Worm (Caenorhabditis elegans) whole organism, L3 larva: ENCODE measurements around the gene srw-137.
"Not testable (repeated sequence)": the region's sequence is repeated elsewhere in the genome, so short reads cannot be mapped to it uniquely, and the experiment has no call there.

Experiments used
- R02D3.7 ChIP-seq: fragments of 150-350 bp; optimal IDR thresholded peaks from 2 replicates; lab custom pipeline; 2014; ENCODE audit warnings: missing biosample characterization, missing genetic modification characterization
- ZK546.5 ChIP-seq: sonication (generic microtip); optimal IDR thresholded peaks from 2 replicates; lab custom pipeline; 2017; ENCODE audit warnings: missing biosample characterization, missing genetic modification characterization
- ama-1 ChIP-seq: fragments of 150-350 bp; optimal IDR thresholded peaks from 2 replicates; lab custom pipeline; 2018
- ceh-16 ChIP-seq: sonication (generic microtip); optimal IDR thresholded peaks from 2 replicates; lab custom pipeline; 2017; ENCODE audit warnings: missing biosample characterization, missing genetic modification characterization
- ceh-28 ChIP-seq: fragments of 150-350 bp; optimal IDR thresholded peaks from 2 replicates; lab custom pipeline; 2014; ENCODE audit warnings: missing biosample characterization, missing genetic modification reagents, missing genetic modification characterization
- ceh-82 ChIP-seq: fragments of 150-350 bp; optimal IDR thresholded peaks from 2 replicates; lab custom pipeline; 2014; ENCODE audit warnings: missing biosample characterization, missing genetic modification characterization
- daf-12 ChIP-seq: fragments of 150-350 bp; optimal IDR thresholded peaks from 2 replicates; lab custom pipeline; 2014; ENCODE audit warnings: missing biosample characterization, missing genetic modification reagents, missing genetic modification characterization
- egl-27 ChIP-seq: sonication (generic microtip); optimal IDR thresholded peaks from 4 replicates; lab custom pipeline; 2017; ENCODE audit warnings: missing biosample characterization, missing genetic modification reagents, missing genetic modification characterization
- egl-5 ChIP-seq: fragments of 150-350 bp; optimal IDR thresholded peaks from 2 replicates; lab custom pipeline; 2017; ENCODE audit warnings: missing biosample characterization, missing genetic modification reagents, missing genetic modification characterization, inconsistent platforms
- elt-2 ChIP-seq: sonication (generic microtip); optimal IDR thresholded peaks from 2 replicates; lab custom pipeline; 2016; ENCODE audit warnings: missing genetic modification reagents, mild to moderate bottlenecking, missing genetic modification characterization, missing compliant biosample characterization
- eor-1 ChIP-seq, 2 experiments: fragments of 150-350 bp; optimal IDR thresholded peaks; 2 replicates each; lab custom pipeline; 2014 to 2018; ENCODE audit warnings: missing biosample characterization in 2 of 2, missing genetic modification characterization in 2 of 2
- fkh-10 ChIP-seq: sonication (generic microtip); optimal IDR thresholded peaks from 2 replicates; lab custom pipeline; 2017; ENCODE audit warnings: missing biosample characterization, missing genetic modification reagents, missing genetic modification characterization
- fkh-2 ChIP-seq: fragments of 150-350 bp; optimal IDR thresholded peaks from 2 replicates; lab custom pipeline; 2014; ENCODE audit warnings: missing biosample characterization, missing genetic modification reagents, missing genetic modification characterization
- fos-1 ChIP-seq: fragments of 150-350 bp; optimal IDR thresholded peaks from 2 replicates; lab custom pipeline; 2014; ENCODE audit warnings: missing biosample characterization, missing genetic modification characterization
- hmg-11 ChIP-seq: sonication (generic microtip); optimal IDR thresholded peaks from 2 replicates; lab custom pipeline; 2016; ENCODE audit warnings: missing genetic modification characterization, missing compliant biosample characterization
- lin-39 ChIP-seq: fragments of 150-350 bp; optimal IDR thresholded peaks from 2 replicates; lab custom pipeline; 2018; ENCODE audit warnings: missing biosample characterization, missing genetic modification reagents, missing genetic modification characterization
- lsy-12 ChIP-seq: sonication (generic microtip); optimal IDR thresholded peaks from 2 replicates; lab custom pipeline; 2016; ENCODE audit warnings: mild to moderate bottlenecking, missing genetic modification characterization, missing compliant biosample characterization
- mdl-1 ChIP-seq: fragments of 150-350 bp; optimal IDR thresholded peaks from 2 replicates; lab custom pipeline; 2014; ENCODE audit warnings: missing biosample characterization, missing genetic modification characterization
- mml-1 ChIP-seq: fragments of 150-350 bp; sonication (generic microtip); optimal IDR thresholded peaks from 3 replicates; lab custom pipeline; 2014; ENCODE audit warnings: missing biosample characterization, missing genetic modification characterization
- nfya-1 ChIP-seq: sonication (generic microtip); optimal IDR thresholded peaks from 2 replicates; lab custom pipeline; 2017; ENCODE audit warnings: missing genetic modification characterization, mild to moderate bottlenecking, missing compliant biosample characterization, antibody characterized with exemption, moderate library complexity; ENCODE audit not compliant: insufficient read depth
- nhr-11 ChIP-seq: fragments of 150-350 bp; optimal IDR thresholded peaks from 2 replicates; lab custom pipeline; 2014; ENCODE audit warnings: missing biosample characterization, missing genetic modification characterization
- nhr-12 ChIP-seq: fragments of 150-350 bp; optimal IDR thresholded peaks from 2 replicates; lab custom pipeline; 2014; ENCODE audit warnings: missing biosample characterization, missing genetic modification characterization
- nhr-23 ChIP-seq: fragments of 150-350 bp; optimal IDR thresholded peaks from 2 replicates; lab custom pipeline; 2014; ENCODE audit warnings: missing biosample characterization, missing genetic modification reagents, missing genetic modification characterization
- nhr-237 ChIP-seq: fragments of 150-350 bp; optimal IDR thresholded peaks from 2 replicates; lab custom pipeline; 2014; ENCODE audit warnings: missing biosample characterization, missing genetic modification characterization
- nhr-25 ChIP-seq: sonication (generic microtip); optimal IDR thresholded peaks from 2 replicates; lab custom pipeline; 2017; ENCODE audit warnings: missing biosample characterization, missing genetic modification characterization
- nhr-28 ChIP-seq: fragments of 150-350 bp; optimal IDR thresholded peaks from 2 replicates; lab custom pipeline; 2014; ENCODE audit warnings: missing biosample characterization, missing genetic modification characterization
- nhr-76 ChIP-seq: fragments of 150-350 bp; sonication (generic microtip); optimal IDR thresholded peaks from 5 replicates; lab custom pipeline; 2014; ENCODE audit warnings: missing biosample characterization, missing genetic modification characterization
- pha-4 ChIP-seq: fragments of 150-350 bp; optimal IDR thresholded peaks from 2 replicates; lab custom pipeline; 2014; ENCODE audit warnings: missing biosample characterization, missing genetic modification reagents, missing genetic modification characterization
- pqm-1 ChIP-seq: fragments of 150-350 bp; optimal IDR thresholded peaks from 2 replicates; lab custom pipeline; 2017; ENCODE audit warnings: missing biosample characterization, missing genetic modification characterization, inconsistent platforms
- sea-2 ChIP-seq: fragments of 150-350 bp; sonication (generic microtip); optimal IDR thresholded peaks from 4 replicates; lab custom pipeline; 2014; ENCODE audit warnings: missing biosample characterization, missing genetic modification reagents, missing genetic modification characterization
- tbx-2 ChIP-seq: sonication (generic microtip); optimal IDR thresholded peaks from 2 replicates; lab custom pipeline; 2016; ENCODE audit warnings: mild to moderate bottlenecking, missing genetic modification characterization, missing compliant biosample characterization
- unc-39 ChIP-seq: sonication (generic microtip); optimal IDR thresholded peaks from 4 replicates; lab custom pipeline; 2017; ENCODE audit warnings: missing biosample characterization, missing genetic modification characterization
- unc-62 ChIP-seq: fragments of 150-350 bp; sonication (generic microtip); optimal IDR thresholded peaks from 4 replicates; lab custom pipeline; 2014; ENCODE audit warnings: missing biosample characterization, missing genetic modification reagents, missing genetic modification characterization
- zag-1 ChIP-seq: fragments of 150-350 bp; optimal IDR thresholded peaks from 2 replicates; lab custom pipeline; 2014; ENCODE audit warnings: missing biosample characterization, missing genetic modification characterization
- ztf-11 ChIP-seq: fragments of 150-350 bp; optimal IDR thresholded peaks from 2 replicates; lab custom pipeline; 2014; ENCODE audit warnings: missing biosample characterization, missing genetic modification characterization
- ztf-4 ChIP-seq: fragments of 150-350 bp; optimal IDR thresholded peaks from 2 replicates; lab custom pipeline; 2014; ENCODE audit warnings: missing biosample characterization, missing genetic modification characterization

The srw-137 gene

DNA sequence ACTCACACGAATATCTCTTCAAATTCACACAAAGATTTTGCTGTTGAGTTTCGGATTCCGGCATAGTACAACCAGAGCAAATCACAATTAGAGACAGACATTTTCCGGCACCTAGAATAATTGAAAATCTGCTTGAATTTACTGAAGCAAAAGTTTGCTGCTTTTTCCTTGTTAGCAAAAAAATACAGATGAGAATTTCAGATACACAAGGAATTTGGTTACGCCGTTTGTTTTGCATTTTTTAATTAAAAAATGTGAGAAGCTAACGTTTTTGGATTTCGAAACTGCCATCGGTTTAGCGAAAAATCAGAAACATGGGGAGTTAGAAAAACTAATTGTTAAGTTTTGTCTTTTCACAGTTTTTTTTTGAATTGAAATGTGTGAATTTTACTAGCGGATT lies 36.2 kb upstream of the srw-137 start, which contains the start of gene srw-118:
srw-118 (minus strand) TSS at position 101 of the 400 bp plus-strand sequence.
- TF ChIP-seq daf-12 (tag; lab: Kevin White, UChicago) (no peak), zag-1 (tag; lab: Kevin White, UChicago) (no peak), sea-2 (GFP tag; lab: Kevin White, UChicago) (no peak), ama-1 (lab: Kevin White, UChicago) (no peak), eor-1 (tag; optimal IDR thresholded peaks at IDR 0.05; lab: Kevin White, UChicago) (no peak), ceh-16 (tag; lab: Kevin White, UChicago) (no peak), ceh-28 (tag; lab: Kevin White, UChicago) (no peak), nhr-12 (no peak), R02D3.7 (no peak), nhr-23 (tag; lab: Kevin White, UChicago) (no peak), nfya-1 (tag; lab: Kevin White, UChicago) (no peak), nhr-25 (tag; lab: Kevin White, UChicago) (no peak), ZK546.5 (no peak), elt-2 (tag; lab: Kevin White, UChicago) (no peak)
- TF ChIP-seq, all 47 proteins: peak for 0

DNA sequence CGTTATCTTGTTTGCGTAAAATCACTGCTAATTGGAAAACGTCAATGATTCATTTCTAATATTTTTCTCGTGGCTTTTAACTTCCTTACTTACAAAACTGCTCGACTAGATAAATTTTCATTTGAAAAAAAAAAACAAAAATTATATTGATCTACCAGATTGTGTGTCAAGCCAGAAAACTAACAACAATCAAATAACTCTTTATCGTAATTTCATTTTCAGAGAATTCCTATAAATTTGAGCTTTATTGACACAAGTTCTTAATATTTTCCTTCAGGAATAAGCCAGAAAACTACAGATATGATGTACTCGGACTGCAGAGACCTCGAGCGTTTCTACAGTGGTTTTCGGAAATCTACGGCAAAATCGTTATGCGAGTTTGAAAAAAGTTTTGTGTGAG lies 32.5 kb upstream of the srw-137 start, which contains the start of gene srw-124:
srw-124 (plus strand) TSS at position 301 of the 400 bp plus-strand sequence.
- no peak for TF ChIP-seq ceh-28 (tag; lab: Kevin White, UChicago)
- no peak for TF ChIP-seq unc-39 (tag; lab: Kevin White, UChicago)
- TF ChIP-seq tbx-2 (tag; lab: Kevin White, UChicago), result no peak
- TF ChIP-seq nhr-28, result no peak
- TF ChIP-seq hmg-11 (tag; lab: Kevin White, UChicago), result no peak
- TF ChIP-seq pqm-1 (tag; lab: Kevin White, UChicago), result no peak
- TF ChIP-seq ZK546.5, result no peak
- no peak for TF ChIP-seq mml-1
- TF ChIP-seq nhr-76 (tag; lab: Kevin White, UChicago), result no peak
- no peak for TF ChIP-seq nhr-237
- no peak for TF ChIP-seq unc-62 (GFP tag; lab: Kevin White, UChicago)
- TF ChIP-seq egl-27 (tag; lab: Kevin White, UChicago), result no peak
- TF ChIP-seq zag-1 (tag; lab: Kevin White, UChicago), result no peak
- TF ChIP-seq fos-1 (tag; lab: Kevin White, UChicago), result no peak
- TF ChIP-seq, all 47 proteins: peak for 0

DNA sequence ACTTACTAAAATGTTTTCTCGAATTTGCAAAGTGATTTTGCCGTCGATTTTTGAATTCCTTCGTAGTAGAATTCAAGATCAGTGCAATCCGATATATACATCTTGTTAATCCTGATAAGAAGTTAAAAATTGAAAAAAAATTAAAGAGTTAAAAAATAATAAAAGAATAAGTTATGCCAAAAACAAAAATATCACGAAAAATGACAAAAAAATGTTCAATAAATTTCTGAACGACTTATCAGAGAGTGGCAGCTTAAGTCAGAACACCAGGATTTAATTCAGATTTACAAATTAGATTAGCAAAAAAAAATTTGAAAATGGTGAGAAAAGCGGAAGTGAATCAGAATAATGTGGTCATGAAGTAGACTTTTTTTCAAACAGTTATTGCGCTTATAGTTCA lies 31.5 kb upstream of the srw-137 start, which contains the start of gene srw-123:
srw-123 (minus strand) TSS at position 101 of the 400 bp plus-strand sequence.
- not testable (repeated sequence) for TF ChIP-seq fkh-10 (GFP tag; lab: Kevin White, UChicago); nhr-76 (tag; lab: Kevin White, UChicago); ztf-11 (tag; lab: Kevin White, UChicago)

DNA sequence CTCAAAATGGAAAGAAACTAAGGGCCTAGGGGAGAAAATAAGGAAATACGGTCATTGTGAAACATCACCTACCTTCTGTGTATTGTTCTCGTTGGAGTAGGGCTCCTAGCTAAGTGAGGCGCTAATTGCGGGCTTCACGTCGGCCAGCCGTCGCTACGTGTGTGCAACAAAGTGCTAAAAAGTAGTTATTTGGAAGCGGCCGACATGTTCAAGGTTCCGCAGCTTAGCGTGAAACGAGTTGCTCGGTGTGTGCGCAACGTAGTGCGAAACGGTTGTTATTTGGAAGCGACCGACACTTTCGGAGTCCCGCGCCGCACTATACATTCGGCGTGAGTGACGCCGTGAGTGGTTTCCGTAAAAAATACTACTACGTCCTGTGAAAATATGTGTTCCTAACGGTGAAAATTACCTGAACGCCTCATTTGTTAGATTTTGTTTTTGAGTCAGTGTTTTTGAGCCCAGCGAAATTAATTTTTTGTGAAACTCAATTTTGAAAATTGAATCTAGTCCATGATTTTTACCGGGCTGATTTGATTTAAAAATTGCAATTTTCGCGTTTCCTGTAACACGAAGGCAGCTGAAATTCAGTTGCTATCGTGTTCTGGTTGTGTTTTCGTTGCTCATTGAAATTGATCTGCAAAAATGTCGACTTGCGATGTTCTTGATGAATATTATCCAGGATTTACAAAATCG lies 27.7 kb upstream of the srw-137 start, which contains the start of gene srw-129:
srw-129 (plus strand) TSS at position 643 of the 693 bp plus-strand sequence.
- TF ChIP-seq eor-1 (tag; optimal IDR thresholded peaks at IDR 0.05; lab: Kevin White, UChicago) (no peak), ceh-82 (no peak), lsy-12 (no peak), nhr-25 (tag; lab: Kevin White, UChicago) (no peak), elt-2 (tag; lab: Kevin White, UChicago) (no peak), mdl-1 (no peak), fkh-2 (tag; lab: Kevin White, UChicago) (no peak), egl-5 (tag; lab: Kevin White, UChicago) (no peak), ztf-4 (tag; lab: Kevin White, UChicago) (no peak), nhr-12 (no peak), pha-4 (no peak), ztf-11 (tag; lab: Kevin White, UChicago) (no peak), lin-39 (tag; lab: Kevin White, UChicago) (no peak), nhr-11 (no peak), ZK546.5 (no peak)
